Worm (Caenorhabditis elegans) whole organism, late embryonic: Measurements from ENCODE around the gene R151.2.

ENCODE experiments used
- ama-1 ChIP-seq: fragments of 150-350 bp; optimal IDR thresholded peaks from 2 replicates; lab custom pipeline; 2014
- che-1 ChIP-seq: sonication (generic microtip); optimal IDR thresholded peaks from 2 replicates; lab custom pipeline; 2016; ENCODE audit warnings: mild to moderate bottlenecking, missing genetic modification characterization, missing compliant biosample characterization
- elt-2 ChIP-seq: sonication (generic microtip); optimal IDR thresholded peaks from 2 replicates; lab custom pipeline; 2016; ENCODE audit warnings: missing genetic modification reagents, missing genetic modification characterization, missing compliant biosample characterization
- fkh-10 ChIP-seq: fragments of 150-350 bp; optimal IDR thresholded peaks from 2 replicates; lab custom pipeline; 2014; ENCODE audit warnings: missing biosample characterization, missing genetic modification reagents, missing genetic modification characterization
- nhr-11 ChIP-seq: fragments of 150-350 bp; optimal IDR thresholded peaks from 2 replicates; lab custom pipeline; 2014; ENCODE audit warnings: missing biosample characterization, missing genetic modification characterization

- TF ChIP-seq nhr-11 (tag; lab: Kevin White, UChicago) (no peak), ama-1 (no peak), elt-2 (tag; lab: Kevin White, UChicago) (no peak), fkh-10 (no peak), che-1 (no peak)
These were observed 29.6 kb downstream of the R151.2 start for ce11 chrIII:7239416-7239815.
